Fruit fly (Drosophila melanogaster) whole organism, embryonic: ENCODE data around the gene CG5386.

Source experiments
- CG10147 ChIP-seq: fragments of 200-800 bp; sonication (Bioruptor generic); optimal IDR thresholded peaks from 2 replicates; lab custom pipeline; 2019; ENCODE audit warnings: missing biosample characterization, mild to moderate bottlenecking, missing genetic modification characterization, moderate library complexity
- CG10543 ChIP-seq: fragments of 200-800 bp; sonication (Bioruptor generic); optimal IDR thresholded peaks from 3 replicates; lab custom pipeline; 2017; ENCODE audit warnings: missing biosample characterization, mild to moderate bottlenecking, missing genetic modification characterization, moderate library complexity
- CG11504 ChIP-seq: fragments of 200-800 bp; sonication (Bioruptor generic); optimal IDR thresholded peaks from 3 replicates; lab custom pipeline; 2019; ENCODE audit warnings: missing biosample characterization, mild to moderate bottlenecking, missing genetic modification characterization, moderate library complexity
- CG12071 ChIP-seq: fragments of 200-800 bp; sonication (Bioruptor generic); optimal IDR thresholded peaks from 3 replicates; lab custom pipeline; 2018; ENCODE audit warnings: missing biosample characterization, mild to moderate bottlenecking, missing genetic modification characterization
- CG12942 ChIP-seq: fragments of 200-800 bp; sonication (Bioruptor generic); optimal IDR thresholded peaks from 3 replicates; lab custom pipeline; 2016; ENCODE audit warnings: missing biosample characterization, missing genetic modification characterization
- CG13894 ChIP-seq: fragments of 200-800 bp; sonication (Bioruptor generic); optimal IDR thresholded peaks from 3 replicates; lab custom pipeline; 2018; ENCODE audit warnings: missing biosample characterization, mild to moderate bottlenecking, missing genetic modification characterization, moderate library complexity
- CG15601 ChIP-seq: fragments of 200-800 bp; sonication (Bioruptor generic); optimal IDR thresholded peaks from 3 replicates; lab custom pipeline; 2019; ENCODE audit warnings: missing biosample characterization, mild to moderate bottlenecking, missing genetic modification characterization, moderate library complexity
- CG1602 ChIP-seq: fragments of 200-800 bp; sonication (Bioruptor generic); optimal IDR thresholded peaks from 3 replicates; lab custom pipeline; 2016; ENCODE audit warnings: missing biosample characterization, missing genetic modification characterization
- CG17361 ChIP-seq: fragments of 200-800 bp; sonication (Bioruptor generic); IDR thresholded peaks from 3 replicates; pipeline ENCODE4 v1.3.6; 2022; ENCODE audit warnings: missing biosample characterization, missing genetic modification characterization
- CG17912 ChIP-seq: fragments of 200-800 bp; sonication (Bioruptor generic); optimal IDR thresholded peaks from 2 replicates; lab custom pipeline; 2018; ENCODE audit warnings: missing biosample characterization, mild to moderate bottlenecking, missing genetic modification characterization
- CG1832 ChIP-seq: fragments of 200-800 bp; sonication (Bioruptor generic); optimal IDR thresholded peaks from 2 replicates; lab custom pipeline; 2017; ENCODE audit warnings: missing biosample characterization, mild to moderate bottlenecking, missing genetic modification characterization, inconsistent platforms
- CG18476 ChIP-seq: fragments of 200-800 bp; sonication (Bioruptor generic); optimal IDR thresholded peaks from 2 replicates; lab custom pipeline; 2016; ENCODE audit warnings: missing biosample characterization, mild to moderate bottlenecking, missing genetic modification characterization
- CG32767 ChIP-seq: fragments of 200-800 bp; sonication (Bioruptor generic); IDR thresholded peaks from 2 replicates; pipeline ENCODE4 v1.3.6; 2022; ENCODE audit warnings: missing biosample characterization, missing genetic modification characterization
- CG4360 ChIP-seq: fragments of 200-800 bp; sonication (Bioruptor generic); IDR thresholded peaks from 2 replicates; pipeline ENCODE4 v1.3.6; 2022; ENCODE audit warnings: missing biosample characterization, missing genetic modification characterization
- CG4707 ChIP-seq: fragments of 200-800 bp; sonication (Bioruptor generic); optimal IDR thresholded peaks from 2 replicates; lab custom pipeline; 2018; ENCODE audit warnings: missing biosample characterization, mild to moderate bottlenecking, missing genetic modification characterization, moderate library complexity
- CG6175 ChIP-seq: fragments of 200-800 bp; sonication (Bioruptor generic); IDR thresholded peaks from 3 replicates; pipeline ENCODE4 v1.3.6; 2022; ENCODE audit warnings: missing biosample characterization, missing genetic modification characterization
- CG6654 ChIP-seq: fragments of 200-800 bp; sonication (Bioruptor generic); optimal IDR thresholded peaks from 2 replicates; lab custom pipeline; 2017; ENCODE audit warnings: missing biosample characterization, mild to moderate bottlenecking, missing genetic modification characterization
- CG6689 ChIP-seq: fragments of 200-800 bp; sonication (Bioruptor generic); IDR thresholded peaks from 2 replicates; pipeline ENCODE4 v1.3.6; 2022; ENCODE audit warnings: missing biosample characterization, missing genetic modification characterization
- CG7745 ChIP-seq: fragments of 200-800 bp; sonication (Bioruptor generic); optimal IDR thresholded peaks from 2 replicates; lab custom pipeline; 2018; ENCODE audit warnings: missing biosample characterization, mild to moderate bottlenecking, missing genetic modification characterization, moderate library complexity
- CG7928 ChIP-seq: fragments of 200-800 bp; sonication (Bioruptor generic); optimal IDR thresholded peaks from 2 replicates; lab custom pipeline; 2017; ENCODE audit warnings: missing biosample characterization, mild to moderate bottlenecking, missing genetic modification characterization
- Chrac-16 ChIP-seq: fragments of 200-800 bp; sonication (Bioruptor generic); optimal IDR thresholded peaks from 3 replicates; lab custom pipeline; 2016; ENCODE audit warnings: missing biosample characterization, missing genetic modification characterization
- Dbx ChIP-seq: fragments of 200-800 bp; sonication (Bioruptor generic); IDR thresholded peaks from 3 replicates; pipeline ENCODE4 v1.3.6; 2022; ENCODE audit warnings: missing biosample characterization, missing genetic modification characterization
- Dfd ChIP-seq, 2 experiments: fragments of >200 bp; optimal IDR thresholded peaks; 2 replicates each; lab custom pipeline; 2017; ENCODE audit warnings: missing biosample characterization in 2 of 2, missing genetic modification characterization in 2 of 2
- E2f1 ChIP-seq: fragments of 200-800 bp; sonication (Bioruptor generic); IDR thresholded peaks from 2 replicates; pipeline ENCODE4 v1.3.6; 2022; ENCODE audit warnings: missing biosample characterization, missing genetic modification characterization
- Eip74EF ChIP-seq, 2 experiments: fragments of 200-800 bp in 1 of 2; fragments of >200 bp in 1 of 2; sonication (Bioruptor generic) in 1 of 2; optimal IDR thresholded peaks; 2 replicates each; lab custom pipeline; 2017 to 2019; ENCODE audit warnings: missing biosample characterization in 2 of 2, missing genetic modification characterization in 2 of 2, mild to moderate bottlenecking in 1 of 2, moderate library complexity in 1 of 2
- HLH3B ChIP-seq: fragments of 200-800 bp; sonication (Bioruptor generic); IDR thresholded peaks from 2 replicates; pipeline ENCODE4 v1.3.6; 2022; ENCODE audit warnings: missing biosample characterization, missing genetic modification characterization
- Hr3 ChIP-seq: fragments of 200-800 bp; sonication (Bioruptor generic); optimal IDR thresholded peaks from 3 replicates; lab custom pipeline; 2016; ENCODE audit warnings: missing biosample characterization, missing genetic modification characterization
- Hr39 ChIP-seq: fragments of >200 bp; optimal IDR thresholded peaks from 2 replicates; lab custom pipeline; 2017
- MTF-1 ChIP-seq: fragments of 200-800 bp; sonication (Bioruptor generic); optimal IDR thresholded peaks from 2 replicates; lab custom pipeline; 2018; ENCODE audit warnings: missing biosample characterization, mild to moderate bottlenecking, missing genetic modification characterization, borderline replicate concordance
- NC2α ChIP-seq: fragments of 200-800 bp; sonication (Bioruptor generic); optimal IDR thresholded peaks from 2 replicates; lab custom pipeline; 2016; ENCODE audit warnings: missing biosample characterization, missing genetic modification characterization
- Nf-YC ChIP-seq: fragments of 200-800 bp; optimal IDR thresholded peaks from 3 replicates; lab custom pipeline; 2019; ENCODE audit warnings: missing biosample characterization, mild to moderate bottlenecking, missing genetic modification characterization, moderate library complexity
- Oaz ChIP-seq: fragments of 200-800 bp; sonication (Bioruptor generic); IDR thresholded peaks from 2 replicates; pipeline ENCODE4 v1.3.6; 2022; ENCODE audit warnings: missing biosample characterization, missing genetic modification characterization
- Sry-δ ChIP-seq: fragments of 200-800 bp; sonication (Bioruptor generic); optimal IDR thresholded peaks from 2 replicates; lab custom pipeline; 2016; ENCODE audit warnings: missing biosample characterization, missing genetic modification characterization
- Ssrp ChIP-seq: fragments of 200-800 bp; sonication (Bioruptor generic); optimal IDR thresholded peaks from 2 replicates; lab custom pipeline; 2018; ENCODE audit warnings: missing biosample characterization, mild to moderate bottlenecking, missing genetic modification characterization, moderate library complexity
- Tbp ChIP-seq: fragments of >200 bp; optimal IDR thresholded peaks from 2 replicates; lab custom pipeline; 2018; ENCODE audit warnings: missing biosample characterization, missing genetic modification characterization
- bigmax ChIP-seq: fragments of 200-800 bp; sonication (Bioruptor generic); optimal IDR thresholded peaks from 2 replicates; lab custom pipeline; 2018; ENCODE audit warnings: missing biosample characterization, mild to moderate bottlenecking, missing genetic modification characterization
- btn ChIP-seq: fragments of 200-800 bp; sonication (Bioruptor generic); optimal IDR thresholded peaks from 2 replicates; lab custom pipeline; 2016; ENCODE audit warnings: missing biosample characterization, missing genetic modification characterization
- cas ChIP-seq: fragments of 200-800 bp; sonication (Bioruptor generic); IDR thresholded peaks from 2 replicates; pipeline ENCODE4 v1.3.6; 2022; ENCODE audit warnings: missing biosample characterization, missing genetic modification characterization
- chif ChIP-seq, 2 experiments: fragments of 200-800 bp; sonication (Bioruptor generic); optimal IDR thresholded peaks; 3 replicates each; lab custom pipeline; 2016; ENCODE audit warnings: missing biosample characterization in 2 of 2, missing genetic modification characterization in 2 of 2
- croc ChIP-seq: fragments of 200-800 bp; sonication (Bioruptor generic); conservative IDR thresholded peaks from 3 replicates; pipeline ENCODE4 v1.3.6; 2022; ENCODE audit warnings: missing biosample characterization, missing genetic modification characterization
- fu2 ChIP-seq: fragments of 200-800 bp; sonication (Bioruptor generic); optimal IDR thresholded peaks from 2 replicates; lab custom pipeline; 2016; ENCODE audit warnings: missing biosample characterization, missing genetic modification characterization
- gt ChIP-seq: fragments of 200-800 bp; sonication (Bioruptor generic); IDR thresholded peaks from 2 replicates; pipeline ENCODE4 v1.3.6; 2022; ENCODE audit warnings: missing biosample characterization, missing genetic modification characterization
- her ChIP-seq: fragments of 200-800 bp; sonication (Bioruptor generic); optimal IDR thresholded peaks from 2 replicates; lab custom pipeline; 2016; ENCODE audit warnings: missing biosample characterization, missing genetic modification characterization
- hkb ChIP-seq, 2 experiments: fragments of 200-800 bp in 1 of 2; fragments of >200 bp in 1 of 2; sonication (Bioruptor generic) in 1 of 2; IDR thresholded peaks in 1 of 2; optimal IDR thresholded peaks in 1 of 2; 2 replicates each; pipeline versions ENCODE4 v1.3.6 to Lab custom; 2017 to 2022; ENCODE audit warnings: missing biosample characterization in 1 of 2, missing genetic modification characterization in 1 of 2
- lilli ChIP-seq: fragments of 200-800 bp; sonication (Bioruptor generic); optimal IDR thresholded peaks from 3 replicates; lab custom pipeline; 2016; ENCODE audit warnings: missing biosample characterization, missing genetic modification characterization
- otp ChIP-seq: fragments of 200-800 bp; sonication (Bioruptor generic); IDR thresholded peaks from 3 replicates; pipeline ENCODE4, ENCODE4 v1.3.6; 2022; ENCODE audit warnings: missing biosample characterization, missing genetic modification characterization
- repo ChIP-seq: fragments of 200-800 bp; sonication (Bioruptor generic); optimal IDR thresholded peaks from 2 replicates; lab custom pipeline; 2016; ENCODE audit warnings: missing biosample characterization, missing genetic modification characterization
- tio ChIP-seq: fragments of 200-800 bp; sonication (Bioruptor generic); optimal IDR thresholded peaks from 2 replicates; lab custom pipeline; 2017; ENCODE audit warnings: missing biosample characterization, missing genetic modification characterization, inconsistent platforms
- wdn ChIP-seq: fragments of 200-800 bp; sonication (Bioruptor generic); IDR thresholded peaks from 2 replicates; pipeline ENCODE4 v1.3.6; 2022; ENCODE audit warnings: missing biosample characterization, missing genetic modification characterization
- wek ChIP-seq: fragments of 200-800 bp; sonication (Bioruptor generic); optimal IDR thresholded peaks from 3 replicates; lab custom pipeline; 2018; ENCODE audit warnings: missing biosample characterization, mild to moderate bottlenecking, missing genetic modification characterization, moderate library complexity
- z ChIP-seq: fragments of 200-800 bp; sonication (Bioruptor generic); IDR thresholded peaks from 3 replicates; pipeline ENCODE4 v1.3.6; 2022; ENCODE audit warnings: missing biosample characterization, missing genetic modification characterization

Gene CG5386

DNA sequence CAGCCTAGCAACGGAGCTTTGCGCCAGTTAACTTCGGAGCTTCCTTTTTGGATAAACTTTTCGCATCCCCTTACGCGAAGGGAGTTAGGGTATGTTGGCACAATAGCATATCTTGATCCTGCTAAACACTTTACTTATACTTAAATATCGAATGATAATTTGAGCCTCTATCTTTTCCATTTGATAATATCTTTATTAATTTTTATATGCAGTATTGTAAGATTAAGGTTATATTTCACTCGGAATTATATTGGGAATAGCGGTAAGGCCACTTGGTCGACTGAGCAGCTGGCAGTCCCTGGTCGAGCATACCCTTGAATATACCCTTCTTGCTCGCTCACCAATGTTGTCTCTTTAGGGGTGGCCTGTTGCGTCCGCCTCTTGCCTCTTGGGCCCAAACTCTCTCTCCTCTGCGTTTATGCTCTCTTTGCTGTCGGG is 26.7 kb upstream of the CG5386 start (continued):
- TF ChIP-seq HLH3B (peak; percentile 83), wek (GFP tag; lab: Kevin White, UChicago) (no peak), CG7745 (tag; lab: Kevin White, UChicago) (no peak), lilli (GFP tag; lab: Kevin White, UChicago) (peak; percentile 66), CG1832 (GFP tag; lab: Kevin White, UChicago) (no peak), MTF-1 (no peak), CG7928 (GFP tag; lab: Kevin White, UChicago) (no peak), CG6654 (GFP tag; lab: Kevin White, UChicago) (no peak), Tbp (GFP tag; lab: Kevin White, UChicago) (no peak), CG6175 (GFP tag; lab: Robert Waterston, UW) (no peak), btn (GFP tag; lab: Kevin White, UChicago) (no peak), CG12071 (GFP tag; lab: Kevin White, UChicago) (peak; percentile 6), otp (GFP tag; lab: Robert Waterston, UW) (peak; percentile 69; the same call in 2 of the 3 replicates), Hr39 (no peak), her (no peak), CG10543 (GFP tag; lab: Kevin White, UChicago) (peak; percentile 61), tio (peak; percentile 57), bigmax (GFP tag; lab: Kevin White, UChicago) (no peak), croc (GFP tag; lab: Robert Waterston, UW) (peak; percentile 28; the same call in 2 of the 3 replicates), CG15601 (tag; lab: Kevin White, UChicago) (no peak), gt (GFP tag; lab: Robert Waterston, UW) (0 out of 2 replicates have a peak, but pooled peaks have one; percentile 39), CG12942 (GFP tag; lab: Kevin White, UChicago) (peak; percentile 26), Sry-δ (no peak), Dbx (GFP tag; lab: Robert Waterston, UW) (peak; percentile 82), Dfd (GFP tag; optimal IDR thresholded peaks at IDR 0.05; lab: Kevin White, UChicago) (no peak), CG10147 (GFP tag; lab: Kevin White, UChicago) (no peak), Hr3 (GFP tag; lab: Kevin White, UChicago) (peak; percentile 40), CG17361 (GFP tag; lab: Robert Waterston, UW) (peak; percentile 61), wdn (GFP tag; lab: Robert Waterston, UW) (peak; percentile 72), repo (GFP tag; lab: Kevin White, UChicago) (no peak), Eip74EF (GFP tag; optimal IDR thresholded peaks at IDR 0.05; lab: Kevin White, UChicago) (peak in 1 of 2 experiments; percentile 9), Nf-YC (no peak), CG32767 (GFP tag; lab: Robert Waterston, UW) (peak; percentile 60), CG11504 (peak; percentile 68), E2f1 (GFP tag; lab: Robert Waterston, UW) (peak; percentile 60), CG18476 (peak; percentile 26), CG13894 (no peak), hkb (optimal IDR thresholded peaks at IDR 0.05; lab: Kevin White, UChicago) (no peak), hkb (GFP tag; IDR thresholded peaks at IDR 0.05; lab: Robert Waterston, UW) (peak; percentile 70), CG6689 (GFP tag; lab: Robert Waterston, UW) (peak; percentile 80), Oaz (0 out of 2 replicates have a peak, but pooled peaks have one; percentile 60), chif (GFP tag; optimal IDR thresholded peaks at IDR 0.05; lab: Kevin White, UChicago) (peak in 1 of 2 experiments; percentile 13), cas (0 out of 2 replicates have a peak, but pooled peaks have one; percentile 40), NC2α (GFP tag; lab: Kevin White, UChicago) (no peak), Ssrp (peak; percentile 48), z (GFP tag; lab: Robert Waterston, UW) (no peak), CG17912 (no peak), CG4360 (GFP tag; lab: Robert Waterston, UW) (no peak; the same call in 1 of the 2 replicates), CG1602 (GFP tag; lab: Kevin White, UChicago) (peak; percentile 24), fu2 (GFP tag; lab: Kevin White, UChicago) (no peak), CG4707 (GFP tag; lab: Kevin White, UChicago) (no peak), Chrac-16 (GFP tag; lab: Kevin White, UChicago) (peak; percentile 14)
